Fruit fly (Drosophila melanogaster): ENCODE data around the gene CG33270.

CG33270 gene

dm6 chr3L:11556637-11557036 is 21.8 kb downstream of the CG33270 start:
- TF ChIP-seq CG8478 (optimal IDR thresholded peaks at IDR 0.05): no peak
- no peak for TF ChIP-seq EcR (GFP tag; optimal IDR thresholded peaks at IDR 0.05)
- TF ChIP-seq pan (optimal IDR thresholded peaks at IDR 0.05): no peak
- TF ChIP-seq Dll (optimal IDR thresholded peaks at IDR 0.05): no peak
- no peak for TF ChIP-seq usp (GFP tag; optimal IDR thresholded peaks at IDR 0.05)
- no peak for TF ChIP-seq psq (optimal IDR thresholded peaks at IDR 0.05)

- TF ChIP-seq usp (GFP tag; optimal IDR thresholded peaks at IDR 0.05) (no peak), Dll (optimal IDR thresholded peaks at IDR 0.05) (no peak), CG8478 (optimal IDR thresholded peaks at IDR 0.05) (no peak), pan (optimal IDR thresholded peaks at IDR 0.05) (no peak), psq (optimal IDR thresholded peaks at IDR 0.05) (no peak), EcR (GFP tag; optimal IDR thresholded peaks at IDR 0.05) (no peak)
These were observed 22.6 kb downstream of the CG33270 start for dm6 chr3L:11555662-11556460.

- TF ChIP-seq EcR (GFP tag; optimal IDR thresholded peaks at IDR 0.05) (no peak), CG8478 (optimal IDR thresholded peaks at IDR 0.05) (no peak), usp (GFP tag; optimal IDR thresholded peaks at IDR 0.05) (no peak), pan (optimal IDR thresholded peaks at IDR 0.05) (no peak), psq (optimal IDR thresholded peaks at IDR 0.05) (no peak), Dll (optimal IDR thresholded peaks at IDR 0.05) (no peak)
These were observed 23.6 kb downstream of the CG33270 start for dm6 chr3L:11554796-11555195.

- no peak for TF ChIP-seq psq (optimal IDR thresholded peaks at IDR 0.05)
- TF ChIP-seq EcR (GFP tag; optimal IDR thresholded peaks at IDR 0.05): no peak
- TF ChIP-seq pan (optimal IDR thresholded peaks at IDR 0.05): no peak
- no peak for TF ChIP-seq usp (GFP tag; optimal IDR thresholded peaks at IDR 0.05)
- TF ChIP-seq CG8478 (optimal IDR thresholded peaks at IDR 0.05): no peak
- no peak for TF ChIP-seq Dll (optimal IDR thresholded peaks at IDR 0.05)
These were observed 24.1 kb downstream of the CG33270 start for dm6 chr3L:11554338-11554737.

- TF ChIP-seq psq (optimal IDR thresholded peaks at IDR 0.05) (no peak), usp (GFP tag; optimal IDR thresholded peaks at IDR 0.05) (no peak), pan (optimal IDR thresholded peaks at IDR 0.05) (no peak), CG8478 (optimal IDR thresholded peaks at IDR 0.05) (no peak), Dll (optimal IDR thresholded peaks at IDR 0.05) (no peak), EcR (GFP tag; optimal IDR thresholded peaks at IDR 0.05) (no peak)
These were observed 24.8 kb downstream of the CG33270 start for dm6 chr3L:11553672-11554068.

dm6 chr3L:11552996-11553671 is 25.3 kb downstream of the CG33270 start:
- no peak for TF ChIP-seq usp (GFP tag; optimal IDR thresholded peaks at IDR 0.05)
- peak; percentile 98 for TF ChIP-seq Dll (optimal IDR thresholded peaks at IDR 0.05)
- TF ChIP-seq psq (optimal IDR thresholded peaks at IDR 0.05): no peak
- TF ChIP-seq pan (optimal IDR thresholded peaks at IDR 0.05): no peak
- peak; percentile 56 for TF ChIP-seq CG8478 (optimal IDR thresholded peaks at IDR 0.05)
- no peak for TF ChIP-seq EcR (GFP tag; optimal IDR thresholded peaks at IDR 0.05)

dm6 chr3L:11551949-11552348 is 26.5 kb downstream of the CG33270 start:
- TF ChIP-seq EcR (GFP tag; optimal IDR thresholded peaks at IDR 0.05) (no peak), psq (optimal IDR thresholded peaks at IDR 0.05) (no peak), usp (GFP tag; optimal IDR thresholded peaks at IDR 0.05) (no peak), CG8478 (optimal IDR thresholded peaks at IDR 0.05) (no peak), Dll (optimal IDR thresholded peaks at IDR 0.05) (no peak), pan (optimal IDR thresholded peaks at IDR 0.05) (no peak)

- no peak for TF ChIP-seq EcR (GFP tag; optimal IDR thresholded peaks at IDR 0.05)
- TF ChIP-seq pan (optimal IDR thresholded peaks at IDR 0.05): no peak
- no peak for TF ChIP-seq usp (GFP tag; optimal IDR thresholded peaks at IDR 0.05)
- no peak for TF ChIP-seq psq (optimal IDR thresholded peaks at IDR 0.05)
- TF ChIP-seq CG8478 (optimal IDR thresholded peaks at IDR 0.05): no peak
- TF ChIP-seq Dll (optimal IDR thresholded peaks at IDR 0.05): no peak
These were observed 27.9 kb downstream of the CG33270 start for dm6 chr3L:11550359-11551056.

- no peak for TF ChIP-seq usp (GFP tag; optimal IDR thresholded peaks at IDR 0.05)
- TF ChIP-seq EcR (GFP tag; optimal IDR thresholded peaks at IDR 0.05): no peak
- TF ChIP-seq psq (optimal IDR thresholded peaks at IDR 0.05): no peak
- TF ChIP-seq pan (optimal IDR thresholded peaks at IDR 0.05): no peak
- no peak for TF ChIP-seq CG8478 (optimal IDR thresholded peaks at IDR 0.05)
- TF ChIP-seq Dll (optimal IDR thresholded peaks at IDR 0.05): no peak
These were observed 29.0 kb downstream of the CG33270 start for dm6 chr3L:11549432-11549831.

- no peak for TF ChIP-seq Dll (optimal IDR thresholded peaks at IDR 0.05)
- TF ChIP-seq EcR (GFP tag; optimal IDR thresholded peaks at IDR 0.05): no peak
- TF ChIP-seq pan (optimal IDR thresholded peaks at IDR 0.05): no peak
- TF ChIP-seq CG8478 (optimal IDR thresholded peaks at IDR 0.05): no peak
- TF ChIP-seq psq (optimal IDR thresholded peaks at IDR 0.05): no peak
- no peak for TF ChIP-seq usp (GFP tag; optimal IDR thresholded peaks at IDR 0.05)
These were observed 30.4 kb downstream of the CG33270 start for dm6 chr3L:11548009-11548408.

- no peak for TF ChIP-seq CG8478 (optimal IDR thresholded peaks at IDR 0.05)
- no peak for TF ChIP-seq psq (optimal IDR thresholded peaks at IDR 0.05)
- no peak for TF ChIP-seq EcR (GFP tag; optimal IDR thresholded peaks at IDR 0.05)
- no peak for TF ChIP-seq pan (optimal IDR thresholded peaks at IDR 0.05)
These were observed 31.0 kb downstream of the CG33270 start for dm6 chr3L:11547302-11547994.

Data from whole organism.